Worm (Caenorhabditis elegans) whole organism, L2 larva: ENCODE results near the gene srh-231.

Source experiments
- R02D3.7 ChIP-seq: fragments of 150-350 bp; optimal IDR thresholded peaks from 2 replicates; lab custom pipeline; 2014; ENCODE audit warnings: missing biosample characterization, missing genetic modification characterization
- lin-13 ChIP-seq: fragments of 150-350 bp; optimal IDR thresholded peaks from 2 replicates; lab custom pipeline; 2014; ENCODE audit warnings: missing biosample characterization, missing genetic modification reagents, missing genetic modification characterization
- lin-39 ChIP-seq: fragments of 150-350 bp; optimal IDR thresholded peaks from 2 replicates; lab custom pipeline; 2014; ENCODE audit warnings: missing biosample characterization, missing genetic modification reagents, missing genetic modification characterization
- lsy-2 ChIP-seq, 2 experiments: fragments of 150-350 bp in 1 of 2; sonication (generic microtip) in 1 of 2; optimal IDR thresholded peaks; 2 replicates each; lab custom pipeline; 2014 to 2017; ENCODE audit warnings: missing biosample characterization in 2 of 2, missing genetic modification characterization in 2 of 2
- nhr-10 ChIP-seq: sonication (generic microtip); optimal IDR thresholded peaks from 2 replicates; lab custom pipeline; 2017; ENCODE audit warnings: missing biosample characterization, missing genetic modification characterization
- nhr-11 ChIP-seq: fragments of 150-350 bp; optimal IDR thresholded peaks from 2 replicates; lab custom pipeline; 2014; ENCODE audit warnings: missing biosample characterization, missing genetic modification characterization
- nhr-12 ChIP-seq: fragments of 150-350 bp; optimal IDR thresholded peaks from 2 replicates; lab custom pipeline; 2014; ENCODE audit warnings: missing biosample characterization, missing genetic modification characterization
- nhr-77 ChIP-seq: fragments of 150-350 bp; optimal IDR thresholded peaks from 2 replicates; lab custom pipeline; 2014; ENCODE audit warnings: missing biosample characterization, missing genetic modification characterization
- skn-1 ChIP-seq: sonication (generic microtip); optimal IDR thresholded peaks from 2 replicates; lab custom pipeline; 2017; ENCODE audit warnings: missing biosample characterization, missing genetic modification characterization
- snpc-4 ChIP-seq: fragments of 150-350 bp; optimal IDR thresholded peaks from 2 replicates; lab custom pipeline; 2014; ENCODE audit warnings: missing biosample characterization, missing genetic modification characterization
- unc-62 ChIP-seq: fragments of 150-350 bp; optimal IDR thresholded peaks from 2 replicates; lab custom pipeline; 2014; ENCODE audit warnings: missing biosample characterization, missing genetic modification reagents, missing genetic modification characterization
- ztf-11 ChIP-seq: sonication (generic microtip); optimal IDR thresholded peaks from 2 replicates; lab custom pipeline; 2017; ENCODE audit warnings: missing biosample characterization, missing genetic modification characterization
- ztf-4 ChIP-seq: fragments of 150-350 bp; optimal IDR thresholded peaks from 2 replicates; lab custom pipeline; 2014; ENCODE audit warnings: missing biosample characterization, missing genetic modification characterization

DNA sequence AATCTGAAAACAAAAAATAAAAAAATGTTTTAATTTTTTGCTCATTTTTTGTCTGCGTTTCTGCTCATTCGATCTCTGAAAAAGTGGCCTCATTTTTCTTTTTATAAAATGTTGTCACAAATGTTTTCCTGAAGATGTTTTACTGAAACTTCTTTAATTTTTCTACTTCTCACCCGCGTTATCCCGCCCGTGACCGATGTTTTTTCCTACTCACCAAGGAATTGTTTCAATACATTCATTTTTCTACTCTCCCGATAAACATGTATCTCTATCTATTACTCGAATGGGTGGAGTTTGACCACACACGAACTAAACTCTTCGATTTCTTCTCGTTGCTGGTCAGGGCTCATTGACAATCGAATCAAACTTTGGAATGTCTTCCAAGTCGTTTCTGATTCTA is 21.2 kb downstream of the srh-231 start, which contains the start of gene F10G2.2:
- TF ChIP-seq nhr-77 (tag; lab: Kevin White, UChicago) = no peak
- no peak for TF ChIP-seq nhr-11
- no peak for TF ChIP-seq skn-1
- TF ChIP-seq lin-13 (GFP tag; lab: Kevin White, UChicago) = no peak
- TF ChIP-seq lin-39 (tag; lab: Kevin White, UChicago) = no peak
- no peak for TF ChIP-seq ztf-11 (tag; lab: Kevin White, UChicago)
- TF ChIP-seq nhr-10 = no peak
- no peak for TF ChIP-seq nhr-12
- TF ChIP-seq unc-62 = no peak
- no peak for TF ChIP-seq R02D3.7 (tag; lab: Kevin White, UChicago)
- TF ChIP-seq snpc-4 = no peak
- no peak for TF ChIP-seq ztf-4 (tag; lab: Kevin White, UChicago)
- no peak for TF ChIP-seq lsy-2 (tag; optimal IDR thresholded peaks at IDR 0.05; lab: Kevin White, UChicago)
